Fruit fly (Drosophila melanogaster) whole organism, embryonic: ENCODE measurements around the gene CG3071.

ENCODE experiments used
- ATbp ChIP-seq: fragments of 200-800 bp; sonication (Bioruptor generic); optimal IDR thresholded peaks from 2 replicates; lab custom pipeline; 2017; ENCODE audit warnings: missing biosample characterization, mild to moderate bottlenecking, missing genetic modification characterization, missing genetic modification reagents
- Aef1 ChIP-seq: fragments of 200-800 bp; sonication (Bioruptor generic); IDR thresholded peaks from 3 replicates; pipeline ENCODE4 v1.3.6; 2022; ENCODE audit warnings: missing biosample characterization, missing genetic modification characterization
- Asciz ChIP-seq: fragments of 200-800 bp; sonication (Bioruptor generic); optimal IDR thresholded peaks from 2 replicates; lab custom pipeline; 2017; ENCODE audit warnings: missing biosample characterization, mild to moderate bottlenecking, missing genetic modification characterization, missing genetic modification reagents
- Atf-2 ChIP-seq: fragments of 200-800 bp; sonication (Bioruptor generic); optimal IDR thresholded peaks from 2 replicates; lab custom pipeline; 2016; ENCODE audit warnings: missing biosample characterization, missing genetic modification characterization
- Bgb ChIP-seq: fragments of 200-800 bp; sonication (Bioruptor generic); IDR thresholded peaks from 2 replicates; pipeline ENCODE4 v1.3.6; 2022; ENCODE audit warnings: missing biosample characterization, missing genetic modification characterization; ENCODE audit not compliant: partially characterized antibody
- CG10543 ChIP-seq: fragments of 200-800 bp; sonication (Bioruptor generic); optimal IDR thresholded peaks from 3 replicates; lab custom pipeline; 2017; ENCODE audit warnings: missing biosample characterization, mild to moderate bottlenecking, missing genetic modification characterization, moderate library complexity
- CG12236 ChIP-seq: fragments of 200-800 bp; sonication (Bioruptor generic); optimal IDR thresholded peaks from 2 replicates; lab custom pipeline; 2016; ENCODE audit warnings: missing biosample characterization, missing genetic modification characterization
- CG1529 ChIP-seq: fragments of 200-800 bp; sonication (Bioruptor generic); optimal IDR thresholded peaks from 3 replicates; lab custom pipeline; 2018; ENCODE audit warnings: missing biosample characterization, missing genetic modification characterization
- CG17802 ChIP-seq: fragments of 200-800 bp; sonication (Bioruptor generic); optimal IDR thresholded peaks from 2 replicates; lab custom pipeline; 2018; ENCODE audit warnings: missing biosample characterization, mild to moderate bottlenecking, missing genetic modification characterization, moderate library complexity
- CG1792 ChIP-seq: fragments of 200-800 bp; sonication (Bioruptor generic); optimal IDR thresholded peaks from 2 replicates; lab custom pipeline; 2016; ENCODE audit warnings: missing biosample characterization, missing genetic modification characterization
- CG18011 ChIP-seq: fragments of 200-800 bp; sonication (Bioruptor generic); optimal IDR thresholded peaks from 2 replicates; lab custom pipeline; 2017; ENCODE audit warnings: missing biosample characterization, missing genetic modification characterization, mild to moderate bottlenecking, moderate library complexity, missing genotype
- CG18764 ChIP-seq: fragments of 200-800 bp; sonication (Bioruptor generic); optimal IDR thresholded peaks from 3 replicates; lab custom pipeline; 2016; ENCODE audit warnings: missing biosample characterization, missing genetic modification characterization
- CG2120 ChIP-seq: fragments of 200-800 bp; sonication (Bioruptor generic); optimal IDR thresholded peaks from 3 replicates; lab custom pipeline; 2016; ENCODE audit warnings: missing biosample characterization, missing genetic modification characterization
- CG2199 ChIP-seq: fragments of 200-800 bp; sonication (Bioruptor generic); IDR thresholded peaks from 3 replicates; pipeline ENCODE4 v1.3.6; 2022; ENCODE audit warnings: missing biosample characterization, missing genetic modification characterization
- CG2678 ChIP-seq: fragments of 200-800 bp; sonication (Bioruptor generic); optimal IDR thresholded peaks from 3 replicates; lab custom pipeline; 2019; ENCODE audit warnings: missing biosample characterization, mild to moderate bottlenecking, missing genetic modification characterization, moderate library complexity
- CG32772 ChIP-seq: fragments of 200-800 bp; sonication (Bioruptor generic); IDR thresholded peaks from 2 replicates; pipeline ENCODE4 v1.3.6; 2022; ENCODE audit warnings: missing biosample characterization, missing genetic modification characterization
- CG3838 ChIP-seq: fragments of 200-800 bp; sonication (Bioruptor generic); optimal IDR thresholded peaks from 3 replicates; lab custom pipeline; 2016; ENCODE audit warnings: missing biosample characterization, missing genetic modification characterization
- CG4360 ChIP-seq: fragments of 200-800 bp; sonication (Bioruptor generic); IDR thresholded peaks from 2 replicates; pipeline ENCODE4 v1.3.6; 2022; ENCODE audit warnings: missing biosample characterization, missing genetic modification characterization
- CG4404 ChIP-seq: fragments of 200-800 bp; sonication (Bioruptor generic); IDR thresholded peaks from 2 replicates; pipeline ENCODE4 v1.3.6; 2022; ENCODE audit warnings: missing biosample characterization, missing genetic modification characterization
- CG6254 ChIP-seq: fragments of 200-800 bp; sonication (Bioruptor generic); optimal IDR thresholded peaks from 3 replicates; lab custom pipeline; 2017; ENCODE audit warnings: mild to moderate bottlenecking, missing biosample characterization, missing genetic modification reagents, missing genetic modification characterization
- CG7839 ChIP-seq: fragments of 200-800 bp; sonication (Bioruptor generic); optimal IDR thresholded peaks from 3 replicates; lab custom pipeline; 2018; ENCODE audit warnings: missing biosample characterization, mild to moderate bottlenecking, missing genetic modification characterization, moderate library complexity
- CG8388 ChIP-seq: fragments of 200-800 bp; sonication (Bioruptor generic); optimal IDR thresholded peaks from 2 replicates; lab custom pipeline; 2019; ENCODE audit warnings: missing biosample characterization, mild to moderate bottlenecking, missing genetic modification characterization, moderate library complexity
- CG9817 ChIP-seq: fragments of 200-800 bp; sonication (Bioruptor generic); optimal IDR thresholded peaks from 2 replicates; lab custom pipeline; 2018; ENCODE audit warnings: missing biosample characterization, mild to moderate bottlenecking, missing genetic modification characterization, moderate library complexity
- CrebB ChIP-seq: fragments of 200-800 bp; sonication (Bioruptor generic); optimal IDR thresholded peaks from 3 replicates; lab custom pipeline; 2018; ENCODE audit warnings: missing biosample characterization, mild to moderate bottlenecking, missing genetic modification characterization
- Drgx ChIP-seq: fragments of 200-800 bp; sonication (Bioruptor generic); IDR thresholded peaks from 2 replicates; pipeline ENCODE4 v1.3.6; 2022; ENCODE audit warnings: missing biosample characterization, missing genetic modification characterization
- GATAe ChIP-seq: fragments of 200-800 bp; sonication (Bioruptor generic); conservative IDR thresholded peaks from 2 replicates; pipeline ENCODE4 v1.3.6; 2022; ENCODE audit warnings: missing biosample characterization, missing genetic modification characterization
- Kr ChIP-seq: fragments of 200-800 bp; sonication (Bioruptor generic); optimal IDR thresholded peaks from 2 replicates; lab custom pipeline; 2017; ENCODE audit warnings: missing biosample characterization, mild to moderate bottlenecking, missing genetic modification characterization
- Lim3 ChIP-seq: fragments of 200-800 bp; sonication (Bioruptor generic); IDR thresholded peaks from 2 replicates; pipeline ENCODE4 v1.3.6; 2022; ENCODE audit warnings: missing biosample characterization, missing genetic modification characterization
- MESR4 ChIP-seq: fragments of 200-800 bp; sonication (Bioruptor generic); optimal IDR thresholded peaks from 2 replicates; lab custom pipeline; 2018; ENCODE audit warnings: missing biosample characterization, mild to moderate bottlenecking, missing genetic modification characterization, moderate library complexity
- Mes4 ChIP-seq: fragments of 200-800 bp; sonication (Bioruptor generic); optimal IDR thresholded peaks from 2 replicates; lab custom pipeline; 2016; ENCODE audit warnings: missing biosample characterization, missing genetic modification characterization
- NC2β ChIP-seq: fragments of 200-800 bp; sonication (Bioruptor generic); optimal IDR thresholded peaks from 2 replicates; lab custom pipeline; 2016; ENCODE audit warnings: missing biosample characterization, missing genetic modification characterization
- Optix ChIP-seq: fragments of 200-800 bp; sonication (Bioruptor generic); IDR thresholded peaks from 3 replicates; pipeline ENCODE4 v1.3.6; 2022; ENCODE audit warnings: missing biosample characterization, missing genetic modification characterization
- PHDP ChIP-seq: fragments of 200-800 bp; sonication (Bioruptor generic); optimal IDR thresholded peaks from 3 replicates; lab custom pipeline; 2018; ENCODE audit warnings: missing biosample characterization, mild to moderate bottlenecking, missing genetic modification characterization, moderate library complexity
- Sox100B ChIP-seq: fragments of 200-800 bp; sonication (Bioruptor generic); optimal IDR thresholded peaks from 3 replicates; lab custom pipeline; 2018; ENCODE audit warnings: missing biosample characterization, mild to moderate bottlenecking, missing genetic modification characterization
- Trl ChIP-seq, 3 experiments: fragments of >200 bp in 2 of 3; fragments of 200-800 bp in 1 of 3; sonication (Bioruptor generic) in 1 of 3; optimal IDR thresholded peaks; 2 replicates in 1 of 3; 3 replicates in 2 of 3; lab custom pipeline; 2016 to 2017; ENCODE audit warnings: missing biosample characterization in 1 of 3, missing genetic modification characterization in 1 of 3
- ab ChIP-seq: fragments of 200-800 bp; sonication (Bioruptor generic); optimal IDR thresholded peaks from 2 replicates; lab custom pipeline; 2016; ENCODE audit warnings: missing biosample characterization, missing genetic modification characterization
- br ChIP-seq: fragments of >200 bp; optimal IDR thresholded peaks from 2 replicates; lab custom pipeline; 2017
- chn ChIP-seq: fragments of 200-800 bp; sonication (Bioruptor generic); optimal IDR thresholded peaks from 2 replicates; lab custom pipeline; 2016; ENCODE audit warnings: missing biosample characterization, missing genetic modification characterization
- ci ChIP-seq: fragments of 200-800 bp; sonication (Bioruptor generic); IDR thresholded peaks from 3 replicates; pipeline ENCODE4 v1.3.6; 2022; ENCODE audit warnings: missing biosample characterization, missing genetic modification characterization
- fd96Cb ChIP-seq: fragments of 200-800 bp; sonication (Bioruptor generic); optimal IDR thresholded peaks from 2 replicates; lab custom pipeline; 2018; ENCODE audit warnings: missing biosample characterization, mild to moderate bottlenecking, missing genetic modification characterization, moderate library complexity
- fru ChIP-seq: fragments of >200 bp; optimal IDR thresholded peaks from 2 replicates; lab custom pipeline; 2017
- gcm ChIP-seq: fragments of 200-800 bp; sonication (Bioruptor generic); optimal IDR thresholded peaks from 2 replicates; lab custom pipeline; 2019; ENCODE audit warnings: missing biosample characterization, mild to moderate bottlenecking, missing genetic modification characterization, moderate library complexity
- insv ChIP-seq, 2 experiments: fragments of 200-800 bp; sonication (Bioruptor generic); optimal IDR thresholded peaks; 3 replicates each; lab custom pipeline; 2016 to 2018; ENCODE audit warnings: missing biosample characterization in 2 of 2, missing genetic modification characterization in 2 of 2
- jing ChIP-seq: fragments of 200-800 bp; sonication (Bioruptor generic); optimal IDR thresholded peaks from 2 replicates; lab custom pipeline; 2018; ENCODE audit warnings: missing biosample characterization, mild to moderate bottlenecking, missing genetic modification characterization
- nerfin-2 ChIP-seq: fragments of 200-800 bp; sonication (Bioruptor generic); IDR thresholded peaks from 2 replicates; pipeline ENCODE4 v1.3.6; 2022; ENCODE audit warnings: missing biosample characterization, missing genetic modification characterization; ENCODE audit not compliant: partially characterized antibody
- pnt ChIP-seq: fragments of 200-800 bp; sonication (Bioruptor generic); optimal IDR thresholded peaks from 3 replicates; lab custom pipeline; 2016; ENCODE audit warnings: missing biosample characterization, missing genetic modification characterization
- sd ChIP-seq: fragments of 200-800 bp; sonication (Bioruptor generic); optimal IDR thresholded peaks from 3 replicates; lab custom pipeline; 2018; ENCODE audit warnings: missing biosample characterization, mild to moderate bottlenecking, missing genetic modification characterization, moderate library complexity
- sisA ChIP-seq: fragments of 200-800 bp; sonication (Bioruptor generic); IDR thresholded peaks from 2 replicates; pipeline ENCODE4 v1.3.6; 2022; ENCODE audit warnings: missing biosample characterization, missing genetic modification characterization
- sr ChIP-seq: fragments of 200-800 bp; sonication (Bioruptor generic); IDR thresholded peaks from 3 replicates; pipeline ENCODE4 v1.3.6; 2022; ENCODE audit warnings: missing biosample characterization, missing genetic modification characterization

Gene CG3071

dm6 chrX:2300293-2301068 lies 37.8 kb downstream of the CG3071 start (continued):
- peak; percentile 98 for TF ChIP-seq CG32772 (GFP tag; lab: Robert Waterston, UW)
- TF ChIP-seq NC2β (GFP tag; lab: Kevin White, UChicago) = peak; percentile 89
- peak; percentile 96 for TF ChIP-seq sisA
- TF ChIP-seq pnt (GFP tag; lab: Kevin White, UChicago) = peak; percentile 88
- peak; percentile 96 for TF ChIP-seq CG7839 (tag; lab: Kevin White, UChicago)
- TF ChIP-seq br (lab: Kevin White, UChicago) = no peak
- TF ChIP-seq fru (lab: Kevin White, UChicago) = no peak
- TF ChIP-seq jing (GFP tag; lab: Kevin White, UChicago) = peak; percentile 95
- TF ChIP-seq Optix (GFP tag; lab: Robert Waterston, UW) = peak; percentile 98
- peak; percentile 78 for TF ChIP-seq GATAe
- peak; percentile 90 for TF ChIP-seq CG6254 (GFP tag; lab: Kevin White, UChicago)
- peak; percentile 98 for TF ChIP-seq ATbp (GFP tag; lab: Kevin White, UChicago)
- peak; percentile 88 for TF ChIP-seq CG1792 (GFP tag; lab: Kevin White, UChicago)
- peak; percentile 87 for TF ChIP-seq CG3838 (GFP tag; lab: Kevin White, UChicago)
- peak; percentile 93 for TF ChIP-seq Mes4
- TF ChIP-seq gcm (GFP tag; lab: Kevin White, UChicago) = peak; percentile 94
- peak; percentile 89 for TF ChIP-seq Atf-2 (GFP tag; lab: Kevin White, UChicago)
- TF ChIP-seq Asciz (GFP tag; lab: Kevin White, UChicago) = peak; percentile 93
- peak; percentile 93 for TF ChIP-seq chn (GFP tag; lab: Kevin White, UChicago)
- TF ChIP-seq Drgx (GFP tag; lab: Robert Waterston, UW) = peak; percentile 99
- TF ChIP-seq CG12236 (GFP tag; lab: Kevin White, UChicago) = peak; percentile 86
- peak; percentile 81 for TF ChIP-seq CG4360 (GFP tag; lab: Robert Waterston, UW)
- TF ChIP-seq insv (GFP tag; optimal IDR thresholded peaks at IDR 0.05; lab: Kevin White, UChicago) = peak in 1 of 2 experiments; percentile 45
- peak; percentile 96 for TF ChIP-seq CG1529 (GFP tag; lab: Kevin White, UChicago)
- TF ChIP-seq CG8388 (GFP tag; lab: Kevin White, UChicago) = peak; percentile 94
- TF ChIP-seq Lim3 (GFP tag; lab: Robert Waterston, UW) = peak; percentile 88
- TF ChIP-seq CG9817 (tag; lab: Kevin White, UChicago) = peak; percentile 90
- TF ChIP-seq nerfin-2 (GFP tag; lab: Robert Waterston, UW) = 0 out of 2 replicates have a peak, but pooled peaks have one; percentile 33
- peak; percentile 91 for TF ChIP-seq CG4404
- peak; percentile 88 for TF ChIP-seq CG17802 (tag; lab: Kevin White, UChicago)
- TF ChIP-seq ab (GFP tag; lab: Kevin White, UChicago) = peak; percentile 74
- TF ChIP-seq CG2678 (tag; lab: Kevin White, UChicago) = peak; percentile 95
- TF ChIP-seq ci (GFP tag; lab: Robert Waterston, UW) = peak; percentile 99
- TF ChIP-seq CG10543 (GFP tag; lab: Kevin White, UChicago) = peak; percentile 30
- peak; percentile 94 for TF ChIP-seq sr (GFP tag; lab: Robert Waterston, UW)
- no peak for TF ChIP-seq Kr (GFP tag; lab: Kevin White, UChicago)
- TF ChIP-seq CG18011 (GFP tag; lab: Kevin White, UChicago) = peak; percentile 80
- TF ChIP-seq CG2120 = peak; percentile 94
- peak; percentile 85 for TF ChIP-seq sd (tag; lab: Kevin White, UChicago)
- peak; percentile 78 for TF ChIP-seq CG18764 (GFP tag; lab: Kevin White, UChicago)
- peak; percentile 53 for TF ChIP-seq MESR4
- peak; percentile 95 for TF ChIP-seq Sox100B (GFP tag; lab: Kevin White, UChicago)
- TF ChIP-seq CrebB (tag; lab: Kevin White, UChicago) = peak; percentile 94
- TF ChIP-seq Bgb (GFP tag; lab: Robert Waterston, UW) = no peak
- peak; percentile 95 for TF ChIP-seq PHDP
- TF ChIP-seq Trl (optimal IDR thresholded peaks at IDR 0.05; lab: Kevin White, UChicago) = no peak
- peak; percentile 76 for TF ChIP-seq Trl (GFP tag; optimal IDR thresholded peaks at IDR 0.05; lab: Kevin White, UChicago)
- TF ChIP-seq Aef1 (GFP tag; lab: Robert Waterston, UW) = peak; percentile 98
- TF ChIP-seq fd96Cb (tag; lab: Kevin White, UChicago) = peak; percentile 96
- peak; percentile 98 for TF ChIP-seq CG2199 (GFP tag; lab: Robert Waterston, UW)
